Fruit fly (Drosophila melanogaster) whole organism, embryonic: Measurements from ENCODE around the gene Chpf.
A peak's percentile ranks its signal among the peaks of the same experiment; 100 is the strongest.

Source experiments
- bigmax ChIP-seq: fragments of 200-800 bp; sonication (Bioruptor generic); optimal IDR thresholded peaks from 2 replicates; lab custom pipeline; 2018; ENCODE audit warnings: missing biosample characterization, mild to moderate bottlenecking, missing genetic modification characterization
- cato ChIP-seq: fragments of 200-800 bp; sonication (Bioruptor generic); optimal IDR thresholded peaks from 2 replicates; lab custom pipeline; 2016; ENCODE audit warnings: missing biosample characterization, missing genetic modification characterization, borderline replicate concordance

- TF ChIP-seq bigmax (GFP tag; lab: Kevin White, UChicago) (peak; percentile 80), cato (GFP tag; lab: Kevin White, UChicago) (peak; percentile 96)
Observed at dm6 chrX:13131063-13131773, 19.0 kb upstream of the Chpf start.
